Fruit fly (Drosophila melanogaster): ENCODE data around the gene NijA.

NijA gene

DNA sequence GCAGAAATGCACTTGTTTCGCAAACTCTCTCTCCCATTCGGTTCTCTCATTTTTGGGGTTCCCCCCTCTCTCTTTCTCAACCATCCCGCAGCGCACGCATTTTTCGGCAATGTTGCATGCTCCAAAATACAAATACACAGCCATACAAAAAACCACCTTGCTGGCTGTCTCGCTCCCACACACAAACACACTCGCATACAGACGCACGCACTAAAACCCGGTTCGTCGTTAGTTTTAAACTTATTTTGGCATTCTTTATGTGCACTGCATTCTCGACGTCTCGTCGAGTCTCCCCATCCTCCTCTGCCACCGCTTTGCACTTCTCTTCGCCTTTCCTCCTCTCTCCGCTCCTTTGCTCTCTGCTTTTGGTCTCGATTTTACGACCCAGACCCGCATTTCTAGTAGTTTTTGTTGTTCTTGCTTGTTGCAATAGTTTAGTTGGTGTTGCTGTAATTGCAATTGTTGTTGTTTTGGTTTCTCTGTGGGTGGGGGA, 30.1 kb downstream of the NijA start (continued):
- TF ChIP-seq CG12391 (tag; optimal IDR thresholded peaks at IDR 0.05) = no peak
- no peak for TF ChIP-seq CG4282 (GFP tag; optimal IDR thresholded peaks at IDR 0.05)
- no peak for TF ChIP-seq CG10147 (GFP tag; optimal IDR thresholded peaks at IDR 0.05)
- TF ChIP-seq ab (GFP tag; optimal IDR thresholded peaks at IDR 0.05) = no peak
- TF ChIP-seq CG15514 (GFP tag; optimal IDR thresholded peaks at IDR 0.05) = peak; percentile 33
- no peak for TF ChIP-seq fu2 (GFP tag; optimal IDR thresholded peaks at IDR 0.05)
- TF ChIP-seq CG2116 (GFP tag; optimal IDR thresholded peaks at IDR 0.05) = no peak
- no peak for TF ChIP-seq sd (tag; optimal IDR thresholded peaks at IDR 0.05)
- no peak for TF ChIP-seq ranshi (GFP tag; IDR thresholded peaks at IDR 0.05)
- TF ChIP-seq chinmo (GFP tag; IDR thresholded peaks at IDR 0.05; ENCODE audit: partially characterized antibody) = 0 out of 4 replicates have a peak, but pooled peaks have one; percentile 14
- TF ChIP-seq CG11247 (GFP tag; IDR thresholded peaks at IDR 0.05) = no peak
- no peak for TF ChIP-seq bcd (GFP tag; optimal IDR thresholded peaks at IDR 0.05)
- TF ChIP-seq fd3F (GFP tag; optimal IDR thresholded peaks at IDR 0.05) = no peak
- no peak for TF ChIP-seq ems (GFP tag; optimal IDR thresholded peaks at IDR 0.05)
- TF ChIP-seq Ada2b (GFP tag; IDR thresholded peaks at IDR 0.05) = no peak
- no peak for TF ChIP-seq CG31365 (tag; optimal IDR thresholded peaks at IDR 0.05)
- TF ChIP-seq cg (GFP tag; optimal IDR thresholded peaks at IDR 0.05) = peak; percentile 43
- TF ChIP-seq CG11398 (GFP tag; optimal IDR thresholded peaks at IDR 0.05) = peak; percentile 0
- no peak for TF ChIP-seq CG1233 (GFP tag; optimal IDR thresholded peaks at IDR 0.05)
- no peak for TF ChIP-seq fru (optimal IDR thresholded peaks at IDR 0.05)
- TF ChIP-seq CG14965 (GFP tag; optimal IDR thresholded peaks at IDR 0.05; ENCODE audit: borderline replicate concordance) = no peak
- TF ChIP-seq Sry-δ (GFP tag; optimal IDR thresholded peaks at IDR 0.05) = no peak
- no peak for TF ChIP-seq Optix (GFP tag; IDR thresholded peaks at IDR 0.05)
- TF ChIP-seq cwo (GFP tag; optimal IDR thresholded peaks at IDR 0.05) = no peak
- peak; percentile 45 for TF ChIP-seq psq (GFP tag; optimal IDR thresholded peaks at IDR 0.05)
- TF ChIP-seq CG12744 (GFP tag; optimal IDR thresholded peaks at IDR 0.05) = no peak
- no peak for TF ChIP-seq Neu2 (GFP tag; optimal IDR thresholded peaks at IDR 0.05; ENCODE audit: borderline replicate concordance)
- TF ChIP-seq CG31388 (GFP tag; optimal IDR thresholded peaks at IDR 0.05) = no peak
- peak; percentile 25 for TF ChIP-seq CG1832 (GFP tag; optimal IDR thresholded peaks at IDR 0.05)
- TF ChIP-seq NfI (GFP tag; optimal IDR thresholded peaks at IDR 0.05) = no peak
- TF ChIP-seq D (optimal IDR thresholded peaks at IDR 0.05) = no peak
- no peak for TF ChIP-seq D (GFP tag; optimal IDR thresholded peaks at IDR 0.05)
- no peak for TF ChIP-seq fd64A (GFP tag; optimal IDR thresholded peaks at IDR 0.05)
- TF ChIP-seq cato (GFP tag; optimal IDR thresholded peaks at IDR 0.05; ENCODE audit: borderline replicate concordance) = no peak
- no peak for TF ChIP-seq Gsc (GFP tag; IDR thresholded peaks at IDR 0.05)
- TF ChIP-seq CG15073 (GFP tag; optimal IDR thresholded peaks at IDR 0.05) = no peak
- no peak for TF ChIP-seq corto (GFP tag; optimal IDR thresholded peaks at IDR 0.05)
- no peak for TF ChIP-seq bigmax (GFP tag; optimal IDR thresholded peaks at IDR 0.05)
- no peak for TF ChIP-seq CG17361 (GFP tag; IDR thresholded peaks at IDR 0.05)
- TF ChIP-seq tap (tag; optimal IDR thresholded peaks at IDR 0.05) = no peak
- TF ChIP-seq CG4360 (GFP tag; IDR thresholded peaks at IDR 0.05) = peak; percentile 76
- no peak for TF ChIP-seq CG17568 (GFP tag; optimal IDR thresholded peaks at IDR 0.05)
- TF ChIP-seq CG15696 (tag; optimal IDR thresholded peaks at IDR 0.05) = no peak
- TF ChIP-seq CG10543 (GFP tag; optimal IDR thresholded peaks at IDR 0.05) = no peak
- TF ChIP-seq Elba2 (GFP tag; optimal IDR thresholded peaks at IDR 0.05) = no peak
- no peak for TF ChIP-seq CG31441 (GFP tag; IDR thresholded peaks at IDR 0.05)
- no peak for TF ChIP-seq Dbx (GFP tag; IDR thresholded peaks at IDR 0.05)
- no peak for TF ChIP-seq CG17802 (tag; optimal IDR thresholded peaks at IDR 0.05)
- no peak for TF ChIP-seq wdn (GFP tag; IDR thresholded peaks at IDR 0.05)
- TF ChIP-seq Doc3 (GFP tag; IDR thresholded peaks at IDR 0.05; ENCODE audit: partially characterized antibody) = no peak
- no peak for TF ChIP-seq gcm2 (GFP tag; optimal IDR thresholded peaks at IDR 0.05)
